Worm (Caenorhabditis elegans) whole organism, L3 larva: ENCODE data around the gene tim-1.

Experiments used
- aly-2 ChIP-seq: fragments of 150-350 bp; optimal IDR thresholded peaks from 2 replicates; lab custom pipeline; 2014; ENCODE audit warnings: missing biosample characterization, missing genetic modification characterization
- ama-1 ChIP-seq: fragments of 150-350 bp; optimal IDR thresholded peaks from 2 replicates; lab custom pipeline; 2018
- ceh-16 ChIP-seq: sonication (generic microtip); optimal IDR thresholded peaks from 2 replicates; lab custom pipeline; 2017; ENCODE audit warnings: missing biosample characterization, missing genetic modification characterization
- ceh-82 ChIP-seq: fragments of 150-350 bp; optimal IDR thresholded peaks from 2 replicates; lab custom pipeline; 2014; ENCODE audit warnings: missing biosample characterization, missing genetic modification characterization
- ceh-9 ChIP-seq: sonication (generic microtip); optimal IDR thresholded peaks from 2 replicates; lab custom pipeline; 2018; ENCODE audit warnings: missing biosample characterization, missing genetic modification characterization
- daf-12 ChIP-seq: fragments of 150-350 bp; optimal IDR thresholded peaks from 2 replicates; lab custom pipeline; 2014; ENCODE audit warnings: missing biosample characterization, missing genetic modification reagents, missing genetic modification characterization
- egl-27 ChIP-seq: sonication (generic microtip); optimal IDR thresholded peaks from 4 replicates; lab custom pipeline; 2017; ENCODE audit warnings: missing biosample characterization, missing genetic modification reagents, missing genetic modification characterization
- egl-5 ChIP-seq: fragments of 150-350 bp; optimal IDR thresholded peaks from 2 replicates; lab custom pipeline; 2017; ENCODE audit warnings: missing biosample characterization, missing genetic modification reagents, missing genetic modification characterization, inconsistent platforms
- elt-2 ChIP-seq: sonication (generic microtip); optimal IDR thresholded peaks from 2 replicates; lab custom pipeline; 2016; ENCODE audit warnings: missing genetic modification reagents, mild to moderate bottlenecking, missing genetic modification characterization, missing compliant biosample characterization
- fkh-10 ChIP-seq: sonication (generic microtip); optimal IDR thresholded peaks from 2 replicates; lab custom pipeline; 2017; ENCODE audit warnings: missing biosample characterization, missing genetic modification reagents, missing genetic modification characterization
- fos-1 ChIP-seq: fragments of 150-350 bp; optimal IDR thresholded peaks from 2 replicates; lab custom pipeline; 2014; ENCODE audit warnings: missing biosample characterization, missing genetic modification characterization
- hmg-11 ChIP-seq: sonication (generic microtip); optimal IDR thresholded peaks from 2 replicates; lab custom pipeline; 2016; ENCODE audit warnings: missing genetic modification characterization, missing compliant biosample characterization
- jun-1 ChIP-seq: fragments of 150-350 bp; optimal IDR thresholded peaks from 2 replicates; lab custom pipeline; 2014; ENCODE audit warnings: missing biosample characterization, missing genetic modification reagents, missing genetic modification characterization
- lin-15B ChIP-seq: fragments of 150-350 bp; optimal IDR thresholded peaks from 2 replicates; lab custom pipeline; 2014; ENCODE audit warnings: missing biosample characterization, missing genetic modification characterization
- lin-39 ChIP-seq: fragments of 150-350 bp; optimal IDR thresholded peaks from 2 replicates; lab custom pipeline; 2018; ENCODE audit warnings: missing biosample characterization, missing genetic modification reagents, missing genetic modification characterization
- mdl-1 ChIP-seq: fragments of 150-350 bp; optimal IDR thresholded peaks from 2 replicates; lab custom pipeline; 2014; ENCODE audit warnings: missing biosample characterization, missing genetic modification characterization
- mml-1 ChIP-seq: fragments of 150-350 bp; sonication (generic microtip); optimal IDR thresholded peaks from 3 replicates; lab custom pipeline; 2014; ENCODE audit warnings: missing biosample characterization, missing genetic modification characterization
- nhr-11 ChIP-seq: fragments of 150-350 bp; optimal IDR thresholded peaks from 2 replicates; lab custom pipeline; 2014; ENCODE audit warnings: missing biosample characterization, missing genetic modification characterization
- nhr-23 ChIP-seq: fragments of 150-350 bp; optimal IDR thresholded peaks from 2 replicates; lab custom pipeline; 2014; ENCODE audit warnings: missing biosample characterization, missing genetic modification reagents, missing genetic modification characterization
- nhr-237 ChIP-seq: fragments of 150-350 bp; optimal IDR thresholded peaks from 2 replicates; lab custom pipeline; 2014; ENCODE audit warnings: missing biosample characterization, missing genetic modification characterization
- nhr-28 ChIP-seq: fragments of 150-350 bp; optimal IDR thresholded peaks from 2 replicates; lab custom pipeline; 2014; ENCODE audit warnings: missing biosample characterization, missing genetic modification characterization
- nhr-43 ChIP-seq: sonication (generic microtip); optimal IDR thresholded peaks from 2 replicates; lab custom pipeline; 2016; ENCODE audit warnings: mild to moderate bottlenecking, missing genetic modification characterization, missing compliant biosample characterization; ENCODE audit not compliant: poor library complexity, severe bottlenecking
- nhr-77 ChIP-seq: fragments of 150-350 bp; optimal IDR thresholded peaks from 2 replicates; lab custom pipeline; 2014; ENCODE audit warnings: missing biosample characterization, missing genetic modification characterization
- pha-4 ChIP-seq: fragments of 150-350 bp; optimal IDR thresholded peaks from 2 replicates; lab custom pipeline; 2014; ENCODE audit warnings: missing biosample characterization, missing genetic modification reagents, missing genetic modification characterization
- pqm-1 ChIP-seq: fragments of 150-350 bp; optimal IDR thresholded peaks from 2 replicates; lab custom pipeline; 2017; ENCODE audit warnings: missing biosample characterization, missing genetic modification characterization, inconsistent platforms
- sea-2 ChIP-seq: fragments of 150-350 bp; sonication (generic microtip); optimal IDR thresholded peaks from 4 replicates; lab custom pipeline; 2014; ENCODE audit warnings: missing biosample characterization, missing genetic modification reagents, missing genetic modification characterization
- skn-1 ChIP-seq: fragments of 150-350 bp; optimal IDR thresholded peaks from 2 replicates; lab custom pipeline; 2014; ENCODE audit warnings: missing biosample characterization, missing genetic modification characterization
- snpc-4 ChIP-seq: fragments of 150-350 bp; optimal IDR thresholded peaks from 2 replicates; lab custom pipeline; 2014; ENCODE audit warnings: missing biosample characterization, missing genetic modification characterization
- unc-39 ChIP-seq: sonication (generic microtip); optimal IDR thresholded peaks from 4 replicates; lab custom pipeline; 2017; ENCODE audit warnings: missing biosample characterization, missing genetic modification characterization
- unc-62 ChIP-seq: fragments of 150-350 bp; sonication (generic microtip); optimal IDR thresholded peaks from 4 replicates; lab custom pipeline; 2014; ENCODE audit warnings: missing biosample characterization, missing genetic modification reagents, missing genetic modification characterization
- zag-1 ChIP-seq: fragments of 150-350 bp; optimal IDR thresholded peaks from 2 replicates; lab custom pipeline; 2014; ENCODE audit warnings: missing biosample characterization, missing genetic modification characterization
- ztf-11 ChIP-seq: fragments of 150-350 bp; optimal IDR thresholded peaks from 2 replicates; lab custom pipeline; 2014; ENCODE audit warnings: missing biosample characterization, missing genetic modification characterization
- ztf-4 ChIP-seq: fragments of 150-350 bp; optimal IDR thresholded peaks from 2 replicates; lab custom pipeline; 2014; ENCODE audit warnings: missing biosample characterization, missing genetic modification characterization

Gene tim-1

DNA sequence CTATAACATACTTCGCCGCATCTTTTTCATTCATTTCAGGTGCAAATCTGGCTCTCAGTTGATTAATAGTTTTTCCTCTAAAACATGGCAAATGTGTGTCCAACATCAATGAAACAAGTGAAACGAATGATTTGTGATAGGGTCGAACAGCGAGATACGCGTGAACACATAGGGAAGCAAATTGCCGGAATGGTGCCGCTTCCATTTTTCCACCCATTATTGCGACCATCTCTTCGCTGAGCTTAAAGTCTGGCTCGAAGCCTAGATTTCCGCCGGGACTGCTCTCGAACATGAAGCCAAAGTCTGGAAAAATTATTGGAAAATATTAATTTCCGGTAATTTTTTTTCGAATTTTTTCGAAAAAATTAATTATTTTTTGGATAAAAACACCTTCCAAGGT is 3.4 kb upstream of the tim-1 start:
- TF ChIP-seq nhr-28 (tag; lab: Kevin White, UChicago) = no peak
- TF ChIP-seq pqm-1 = no peak

- TF ChIP-seq elt-2 (tag; lab: Kevin White, UChicago) = no peak
- no peak for TF ChIP-seq mdl-1
- TF ChIP-seq pha-4 (tag; lab: Kevin White, UChicago) = no peak
- TF ChIP-seq lin-39 = no peak
- TF ChIP-seq ztf-11 = no peak
- TF ChIP-seq nhr-237 (tag; lab: Kevin White, UChicago) = no peak
Measured at ce11 chrIII:12251178-12251577, 1.2 kb upstream of the tim-1 start.

ce11 chrIII:12247329-12247728 is 2.6 kb downstream of the tim-1 start:
- TF ChIP-seq ama-1 (no peak), fkh-10 (no peak), fos-1 (tag; lab: Kevin White, UChicago) (no peak), egl-27 (no peak), mdl-1 (no peak), lin-39 (no peak), hmg-11 (tag; lab: Kevin White, UChicago) (no peak), egl-5 (tag; lab: Kevin White, UChicago) (no peak), jun-1 (no peak), nhr-43 (tag; lab: Kevin White, UChicago) (no peak), unc-62 (GFP tag; lab: Kevin White, UChicago) (no peak)

ce11 chrIII:12245570-12245969 is 4.4 kb downstream of the tim-1 start:
- TF ChIP-seq mdl-1 (no peak), snpc-4 (tag; lab: Kevin White, UChicago) (no peak), jun-1 (no peak), ama-1 (no peak), unc-62 (GFP tag; lab: Kevin White, UChicago) (no peak), nhr-28 (tag; lab: Kevin White, UChicago) (no peak), pha-4 (tag; lab: Kevin White, UChicago) (no peak), ceh-16 (tag; lab: Kevin White, UChicago) (no peak), lin-39 (no peak), skn-1 (tag; lab: Kevin White, UChicago) (no peak), zag-1 (tag; lab: Kevin White, UChicago) (no peak), mml-1 (no peak), sea-2 (GFP tag; lab: Kevin White, UChicago) (no peak), aly-2 (tag; lab: Kevin White, UChicago) (no peak), daf-12 (tag; lab: Kevin White, UChicago) (no peak), ztf-4 (tag; lab: Kevin White, UChicago) (no peak), ceh-9 (tag; lab: Kevin White, UChicago) (no peak), nhr-77 (tag; lab: Kevin White, UChicago) (no peak), hmg-11 (tag; lab: Kevin White, UChicago) (no peak), nhr-11 (tag; lab: Kevin White, UChicago) (no peak)

- no peak for TF ChIP-seq ceh-9 (tag; lab: Kevin White, UChicago)
- TF ChIP-seq elt-2 (tag; lab: Kevin White, UChicago) = peak; percentile 24
Measured at ce11 chrIII:12235914-12236313, 14.1 kb downstream of the tim-1 start, which contains the start of the genes grl-15 and fbxa-89. Gene grl-15 (minus strand): TSS chrIII:12236014. Gene fbxa-89 (plus strand): TSS chrIII:12236184.

- TF ChIP-seq nhr-43 (tag; lab: Kevin White, UChicago) (no peak), pqm-1 (no peak), ceh-16 (tag; lab: Kevin White, UChicago) (no peak), unc-39 (tag; lab: Kevin White, UChicago) (no peak)
Measured at ce11 chrIII:12235359-12235758, 14.6 kb downstream of the tim-1 start.

ce11 chrIII:12233493-12233892 is 16.5 kb downstream of the tim-1 start:
- TF ChIP-seq jun-1 = no peak
- TF ChIP-seq lin-15B (tag; lab: Kevin White, UChicago) = no peak
- no peak for TF ChIP-seq ceh-82 (tag; lab: Kevin White, UChicago)
- peak; percentile 51 for TF ChIP-seq nhr-43 (tag; lab: Kevin White, UChicago)
- TF ChIP-seq nhr-23 (tag; lab: Kevin White, UChicago) = no peak
